Worm (Caenorhabditis elegans) whole organism, mixed stage, embryonic: ENCODE measurements around the gene C17C3.6.

ENCODE experiments used
- elt-3 ChIP-seq: fragments of 150-350 bp; optimal IDR thresholded peaks from 2 replicates; lab custom pipeline; 2014; ENCODE audit warnings: missing biosample characterization, missing genetic modification characterization
- ham-2 ChIP-seq: fragments of 200-800 bp; sonication (Bioruptor generic); optimal IDR thresholded peaks from 2 replicates; lab custom pipeline; 2018; ENCODE audit warnings: mild to moderate bottlenecking, missing genetic modification characterization, missing compliant biosample characterization
- lin-13 ChIP-seq: fragments of 150-350 bp; optimal IDR thresholded peaks from 2 replicates; lab custom pipeline; 2014; ENCODE audit warnings: missing biosample characterization, missing genetic modification characterization
- lsy-2 ChIP-seq: fragments of 150-350 bp; optimal IDR thresholded peaks from 2 replicates; lab custom pipeline; 2014; ENCODE audit warnings: missing biosample characterization, missing genetic modification characterization
- mep-1 ChIP-seq: fragments of 150-350 bp; optimal IDR thresholded peaks from 2 replicates; lab custom pipeline; 2017; ENCODE audit warnings: missing biosample characterization, missing genetic modification reagents, missing genetic modification characterization, inconsistent platforms
- nhr-12 ChIP-seq: fragments of 150-350 bp; optimal IDR thresholded peaks from 2 replicates; lab custom pipeline; 2014; ENCODE audit warnings: missing biosample characterization, missing genetic modification characterization
- nhr-2 ChIP-seq: fragments of 150-350 bp; optimal IDR thresholded peaks from 2 replicates; lab custom pipeline; 2014; ENCODE audit warnings: missing biosample characterization, missing genetic modification characterization
- nhr-28 ChIP-seq: fragments of 150-350 bp; optimal IDR thresholded peaks from 2 replicates; lab custom pipeline; 2014; ENCODE audit warnings: missing biosample characterization, missing genetic modification characterization
- snpc-4 ChIP-seq: fragments of 150-350 bp; optimal IDR thresholded peaks from 2 replicates; lab custom pipeline; 2014; ENCODE audit warnings: missing biosample characterization, missing genetic modification characterization
- tbx-8 ChIP-seq: fragments of 200-800 bp; sonication (Bioruptor generic); optimal IDR thresholded peaks from 2 replicates; lab custom pipeline; 2018; ENCODE audit warnings: mild to moderate bottlenecking, missing genetic modification characterization, moderate library complexity, missing compliant biosample characterization
- unc-62 ChIP-seq: fragments of 150-350 bp; optimal IDR thresholded peaks from 2 replicates; lab custom pipeline; 2014; ENCODE audit warnings: missing biosample characterization, missing genetic modification reagents, missing genetic modification characterization
- ztf-11 ChIP-seq: fragments of 150-350 bp; optimal IDR thresholded peaks from 2 replicates; lab custom pipeline; 2014; ENCODE audit warnings: missing biosample characterization, missing genetic modification characterization

DNA sequence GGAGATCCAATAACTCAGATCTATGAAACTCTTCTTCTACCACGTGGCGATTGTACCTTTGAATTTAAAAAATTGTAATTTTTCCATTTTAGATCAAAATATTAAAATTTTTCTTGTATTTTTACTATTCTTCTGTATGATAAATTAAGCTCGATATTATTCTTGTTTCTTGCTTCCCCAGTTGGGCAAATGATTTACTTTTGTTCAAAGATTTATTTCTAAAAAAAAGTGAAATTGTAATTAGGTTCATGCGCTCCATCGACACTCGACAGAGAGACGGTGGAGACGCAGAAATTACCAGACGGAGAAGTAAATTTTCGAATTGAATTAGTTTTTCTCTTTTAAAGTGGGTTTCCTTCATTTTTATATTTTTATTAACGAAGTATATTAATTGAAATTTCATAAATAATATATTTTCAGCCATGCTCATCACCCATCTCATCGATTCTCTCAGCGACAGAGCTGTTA is 44.0 kb upstream of the C17C3.6 start, which contains the start of gene npp-24:
- TF ChIP-seq snpc-4 (tag; lab: Kevin White, UChicago) (no peak), lsy-2 (tag; lab: Kevin White, UChicago) (no peak), unc-62 (no peak), elt-3 (tag; lab: Kevin White, UChicago) (no peak), ham-2 (GFP tag; lab: Kevin White, UChicago) (no peak), nhr-2 (tag; lab: Kevin White, UChicago) (no peak), lin-13 (no peak), nhr-28 (tag; lab: Kevin White, UChicago) (no peak), nhr-12 (tag; lab: Kevin White, UChicago) (no peak), ztf-11 (no peak), mep-1 (tag; lab: Kevin White, UChicago) (no peak), tbx-8 (no peak)
